Worm (Caenorhabditis elegans) whole organism, late embryonic: ENCODE measurements around the gene C05G5.5.

Experiments
- ceh-34 ChIP-seq: sonication (generic microtip); optimal IDR thresholded peaks from 2 replicates; lab custom pipeline; 2016; ENCODE audit warnings: mild to moderate bottlenecking, missing genetic modification characterization, missing compliant biosample characterization
- rnt-1 ChIP-seq: sonication (generic microtip); optimal IDR thresholded peaks from 2 replicates; lab custom pipeline; 2016; ENCODE audit warnings: missing genetic modification characterization, missing compliant biosample characterization

DNA sequence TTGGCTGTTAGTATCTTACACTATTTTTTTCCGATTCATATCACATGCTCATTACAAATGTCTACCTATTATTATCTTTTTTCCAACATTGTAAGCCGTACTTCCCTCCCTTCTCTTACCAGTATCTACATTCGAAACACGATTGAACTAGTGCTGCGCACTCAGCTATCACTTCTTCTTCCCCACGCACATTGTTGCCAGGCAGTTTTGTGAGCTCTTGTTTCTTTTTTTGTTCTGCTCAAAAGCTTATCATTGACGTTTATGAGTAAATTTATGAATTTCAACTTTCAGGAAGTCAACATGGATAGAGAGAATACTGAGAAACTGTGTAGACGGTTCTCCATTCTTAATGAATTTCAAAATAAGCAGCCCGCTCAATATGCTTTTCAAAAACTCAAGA is 39.8 kb downstream of the C05G5.5 start, which contains the start of gene F33C8.2:
- TF ChIP-seq rnt-1 (tag; lab: Kevin White, UChicago) (no peak), ceh-34 (tag; lab: Kevin White, UChicago) (no peak)
